Fruit fly (Drosophila melanogaster): ENCODE measurements around the gene Mcm6.

Gene Mcm6

dm6 chrX:6687267-6687666 is 13.1 kb downstream of the Mcm6 start, which contains the start of gene CG44303 (continued):
- TF ChIP-seq Atf6 (GFP tag; IDR thresholded peaks at IDR 0.05) (no peak), hb (GFP tag; IDR thresholded peaks at IDR 0.05; ENCODE audit: partially characterized antibody) (peak; percentile 76; the same call in 2 of the 3 replicates), Sry-δ (GFP tag; optimal IDR thresholded peaks at IDR 0.05) (peak; percentile 29), Sox102F (GFP tag; optimal IDR thresholded peaks at IDR 0.05) (no peak), stwl (tag; optimal IDR thresholded peaks at IDR 0.05) (peak; percentile 31), Mad (GFP tag; optimal IDR thresholded peaks at IDR 0.05) (no peak)

dm6 chrX:6688620-6689400 is 14.6 kb downstream of the Mcm6 start, which contains the start of gene CG3184:
Gene CG3184, minus strand, starts transcription at chrX:6688774.
- TF ChIP-seq Sry-δ (GFP tag; optimal IDR thresholded peaks at IDR 0.05) (peak; percentile 23), CG8290 (GFP tag; optimal IDR thresholded peaks at IDR 0.05) (peak; percentile 25), CG8290 (tag; optimal IDR thresholded peaks at IDR 0.05) (no peak), ato (GFP tag; IDR thresholded peaks at IDR 0.05; ENCODE audit: partially characterized antibody) (peak; percentile 72), Bgb (GFP tag; IDR thresholded peaks at IDR 0.05; ENCODE audit: partially characterized antibody) (0 out of 2 replicates have a peak, but pooled peaks have one; percentile 31), HLH4C (GFP tag; IDR thresholded peaks at IDR 0.05; ENCODE audit: partially characterized antibody) (peak; percentile 67), sens (GFP tag) (peak; percentile 30), fd3F (GFP tag; optimal IDR thresholded peaks at IDR 0.05) (no peak), CG18764 (GFP tag; optimal IDR thresholded peaks at IDR 0.05) (no peak), CG11247 (GFP tag; IDR thresholded peaks at IDR 0.05) (no peak), chinmo (GFP tag; IDR thresholded peaks at IDR 0.05; ENCODE audit: partially characterized antibody) (no peak), insv (GFP tag; optimal IDR thresholded peaks at IDR 0.05) (peak in 1 of 2 experiments; percentile 76), ind (GFP tag; optimal IDR thresholded peaks at IDR 0.05) (no peak), CG4282 (GFP tag; optimal IDR thresholded peaks at IDR 0.05) (no peak), Dref (GFP tag; IDR thresholded peaks at IDR 0.05) (peak; percentile 59), nerfin-2 (GFP tag; IDR thresholded peaks at IDR 0.05; ENCODE audit: partially characterized antibody) (peak; percentile 67; the same call in 1 of the 2 replicates), psq (GFP tag; optimal IDR thresholded peaks at IDR 0.05) (no peak), zen2 (GFP tag; IDR thresholded peaks at IDR 0.05; ENCODE audit: partially characterized antibody) (0 out of 3 replicates have a peak, but pooled peaks have one; percentile 24), CG8281 (tag; optimal IDR thresholded peaks at IDR 0.05) (no peak), CHES-1-like (GFP tag; optimal IDR thresholded peaks at IDR 0.05) (no peak), CG6791 (GFP tag; IDR thresholded peaks at IDR 0.05; ENCODE audit: partially characterized antibody) (peak; percentile 71), CG17912 (GFP tag; optimal IDR thresholded peaks at IDR 0.05) (no peak), CG14860 (GFP tag; IDR thresholded peaks at IDR 0.05; ENCODE audit: partially characterized antibody) (peak; percentile 39; the same call in 2 of the 3 replicates), BEAF-32 (GFP tag; optimal IDR thresholded peaks at IDR 0.05) (peak; percentile 20), br (optimal IDR thresholded peaks at IDR 0.05) (no peak), CG7357 (GFP tag; IDR thresholded peaks at IDR 0.05) (no peak), amos (GFP tag; IDR thresholded peaks at IDR 0.05; ENCODE audit: partially characterized antibody) (peak; percentile 35; the same call in 1 of the 2 replicates), row (GFP tag; IDR thresholded peaks at IDR 0.05) (0 out of 3 replicates have a peak, but pooled peaks have one; percentile 13), CG9437 (GFP tag; optimal IDR thresholded peaks at IDR 0.05) (no peak), Dll (GFP tag; IDR thresholded peaks at IDR 0.05; ENCODE audit: partially characterized antibody) (peak; percentile 29; the same call in 1 of the 4 replicates), CG7963 (GFP tag; IDR thresholded peaks at IDR 0.05; ENCODE audit: partially characterized antibody) (peak; percentile 61; the same call in 1 of the 3 replicates), dm (GFP tag; optimal IDR thresholded peaks at IDR 0.05) (peak; percentile 56), Myb (GFP tag; optimal IDR thresholded peaks at IDR 0.05) (peak; percentile 40), Mes4 (GFP tag; optimal IDR thresholded peaks at IDR 0.05) (no peak), vnd (GFP tag; IDR thresholded peaks at IDR 0.05; ENCODE audit: partially characterized antibody) (peak; percentile 57), Sry-β (GFP tag; optimal IDR thresholded peaks at IDR 0.05) (no peak), hbn (GFP tag; IDR thresholded peaks at IDR 0.05; ENCODE audit: partially characterized antibody) (peak; percentile 40; the same call in 1 of the 2 replicates), CG11093 (GFP tag; IDR thresholded peaks at IDR 0.05) (no peak), Ets97D (GFP tag; optimal IDR thresholded peaks at IDR 0.05) (peak; percentile 37), ewg (GFP tag; optimal IDR thresholded peaks at IDR 0.05) (no peak), Ptx1 (GFP tag; IDR thresholded peaks at IDR 0.05) (no peak)
